Worm (Caenorhabditis elegans) whole organism, mixed stage, embryonic: ENCODE results near the gene ZK354.3.
"Not testable (repeated sequence)": the region's sequence is repeated elsewhere in the genome, so short reads cannot be mapped to it uniquely, and the experiment has no call there.

Source experiments
- M03D4.4 ChIP-seq: sonication (generic microtip); optimal IDR thresholded peaks from 2 replicates; lab custom pipeline; 2017; ENCODE audit warnings: mild to moderate bottlenecking, missing genetic modification characterization, missing compliant biosample characterization
- bed-3 ChIP-seq: fragments of 200-800 bp; sonication (Bioruptor generic); optimal IDR thresholded peaks from 3 replicates; lab custom pipeline; 2018; ENCODE audit warnings: mild to moderate bottlenecking, missing genetic modification characterization, moderate library complexity, missing compliant biosample characterization
- blmp-1 ChIP-seq: fragments of 150-350 bp; optimal IDR thresholded peaks from 2 replicates; lab custom pipeline; 2014; ENCODE audit warnings: missing biosample characterization, missing genetic modification characterization
- ceh-39 ChIP-seq: fragments of 150-350 bp; optimal IDR thresholded peaks from 2 replicates; lab custom pipeline; 2014; ENCODE audit warnings: missing biosample characterization, missing genetic modification characterization
- ceh-43 ChIP-seq: fragments of 200-800 bp; sonication (Bioruptor generic); optimal IDR thresholded peaks from 2 replicates; lab custom pipeline; 2018; ENCODE audit warnings: mild to moderate bottlenecking, missing genetic modification characterization, moderate library complexity, missing compliant biosample characterization
- ceh-83 ChIP-seq: fragments of 200-800 bp; sonication (Bioruptor generic); optimal IDR thresholded peaks from 2 replicates; lab custom pipeline; 2018; ENCODE audit warnings: mild to moderate bottlenecking, missing genetic modification characterization, missing compliant biosample characterization
- ces-1 ChIP-seq: fragments of 150-350 bp; optimal IDR thresholded peaks from 2 replicates; lab custom pipeline; 2014; ENCODE audit warnings: missing biosample characterization, missing genetic modification reagents, missing genetic modification characterization
- cnd-1 ChIP-seq: fragments of 200-800 bp; sonication (Bioruptor generic); optimal IDR thresholded peaks from 2 replicates; lab custom pipeline; 2018; ENCODE audit warnings: mild to moderate bottlenecking, missing genetic modification characterization, missing compliant biosample characterization
- drap-1 ChIP-seq: fragments of 200-800 bp; sonication (Bioruptor generic); optimal IDR thresholded peaks from 3 replicates; lab custom pipeline; 2018; ENCODE audit warnings: mild to moderate bottlenecking, missing genetic modification characterization, missing compliant biosample characterization
- elt-3 ChIP-seq: fragments of 150-350 bp; optimal IDR thresholded peaks from 2 replicates; lab custom pipeline; 2014; ENCODE audit warnings: missing biosample characterization, missing genetic modification characterization
- flh-1 ChIP-seq: fragments of 200-800 bp; sonication (Bioruptor generic); optimal IDR thresholded peaks from 2 replicates; lab custom pipeline; 2018; ENCODE audit warnings: mild to moderate bottlenecking, missing genetic modification characterization, moderate library complexity, missing compliant biosample characterization
- ham-2 ChIP-seq: fragments of 200-800 bp; sonication (Bioruptor generic); optimal IDR thresholded peaks from 2 replicates; lab custom pipeline; 2018; ENCODE audit warnings: mild to moderate bottlenecking, missing genetic modification characterization, missing compliant biosample characterization
- hlh-1 ChIP-seq: fragments of 150-350 bp; optimal IDR thresholded peaks from 2 replicates; lab custom pipeline; 2014; ENCODE audit warnings: missing biosample characterization, missing genetic modification reagents, missing genetic modification characterization
- lin-13 ChIP-seq: fragments of 150-350 bp; optimal IDR thresholded peaks from 2 replicates; lab custom pipeline; 2014; ENCODE audit warnings: missing biosample characterization, missing genetic modification characterization
- lin-32 ChIP-seq: fragments of 200-800 bp; sonication (Bioruptor generic); optimal IDR thresholded peaks from 2 replicates; lab custom pipeline; 2018; ENCODE audit warnings: mild to moderate bottlenecking, missing genetic modification characterization, missing compliant biosample characterization
- lsy-2 ChIP-seq: fragments of 150-350 bp; optimal IDR thresholded peaks from 2 replicates; lab custom pipeline; 2014; ENCODE audit warnings: missing biosample characterization, missing genetic modification characterization
- mab-5 ChIP-seq: fragments of 150-350 bp; optimal IDR thresholded peaks from 2 replicates; lab custom pipeline; 2014; ENCODE audit warnings: missing biosample characterization, missing genetic modification characterization
- mep-1 ChIP-seq: fragments of 150-350 bp; optimal IDR thresholded peaks from 2 replicates; lab custom pipeline; 2017; ENCODE audit warnings: missing biosample characterization, missing genetic modification reagents, missing genetic modification characterization, inconsistent platforms
- mls-2 ChIP-seq: sonication (generic microtip); optimal IDR thresholded peaks from 2 replicates; lab custom pipeline; 2016; ENCODE audit warnings: mild to moderate bottlenecking, missing genetic modification characterization, moderate library complexity, missing compliant biosample characterization
- nhr-12 ChIP-seq: fragments of 150-350 bp; optimal IDR thresholded peaks from 2 replicates; lab custom pipeline; 2014; ENCODE audit warnings: missing biosample characterization, missing genetic modification characterization
- nhr-2 ChIP-seq: fragments of 150-350 bp; optimal IDR thresholded peaks from 2 replicates; lab custom pipeline; 2014; ENCODE audit warnings: missing biosample characterization, missing genetic modification characterization
- nhr-237 ChIP-seq: fragments of 150-350 bp; optimal IDR thresholded peaks from 2 replicates; lab custom pipeline; 2014; ENCODE audit warnings: missing biosample characterization, missing genetic modification characterization
- nhr-28 ChIP-seq: fragments of 150-350 bp; optimal IDR thresholded peaks from 2 replicates; lab custom pipeline; 2014; ENCODE audit warnings: missing biosample characterization, missing genetic modification characterization
- pha-4 ChIP-seq: fragments of 150-350 bp; optimal IDR thresholded peaks from 2 replicates; lab custom pipeline; 2018; ENCODE audit warnings: missing biosample characterization, missing genetic modification reagents, missing genetic modification characterization
- sem-2 ChIP-seq: fragments of 200-800 bp; sonication (Bioruptor generic); optimal IDR thresholded peaks from 2 replicates; lab custom pipeline; 2018; ENCODE audit warnings: mild to moderate bottlenecking, missing genetic modification characterization, missing compliant biosample characterization
- snpc-4 ChIP-seq: fragments of 150-350 bp; optimal IDR thresholded peaks from 2 replicates; lab custom pipeline; 2014; ENCODE audit warnings: missing biosample characterization, missing genetic modification characterization
- sptf-1 ChIP-seq: sonication (generic microtip); optimal IDR thresholded peaks from 2 replicates; lab custom pipeline; 2017; ENCODE audit warnings: mild to moderate bottlenecking, missing genetic modification characterization, moderate library complexity, missing compliant biosample characterization
- tbx-8 ChIP-seq: fragments of 200-800 bp; sonication (Bioruptor generic); optimal IDR thresholded peaks from 2 replicates; lab custom pipeline; 2018; ENCODE audit warnings: mild to moderate bottlenecking, missing genetic modification characterization, moderate library complexity, missing compliant biosample characterization
- unc-120 ChIP-seq: sonication (generic microtip); optimal IDR thresholded peaks from 2 replicates; lab custom pipeline; 2017; ENCODE audit warnings: missing genetic modification characterization, missing compliant biosample characterization; ENCODE audit not compliant: poor library complexity, severe bottlenecking
- unc-39 ChIP-seq: fragments of 150-350 bp; optimal IDR thresholded peaks from 2 replicates; lab custom pipeline; 2014; ENCODE audit warnings: missing biosample characterization, missing genetic modification characterization
- unc-62 ChIP-seq: fragments of 150-350 bp; optimal IDR thresholded peaks from 2 replicates; lab custom pipeline; 2014; ENCODE audit warnings: missing biosample characterization, missing genetic modification reagents, missing genetic modification characterization
- zip-8 ChIP-seq: fragments of 150-350 bp; optimal IDR thresholded peaks from 2 replicates; lab custom pipeline; 2014; ENCODE audit warnings: missing biosample characterization, missing genetic modification characterization
- ztf-11 ChIP-seq: fragments of 150-350 bp; optimal IDR thresholded peaks from 2 replicates; lab custom pipeline; 2014; ENCODE audit warnings: missing biosample characterization, missing genetic modification characterization

Gene ZK354.3

DNA sequence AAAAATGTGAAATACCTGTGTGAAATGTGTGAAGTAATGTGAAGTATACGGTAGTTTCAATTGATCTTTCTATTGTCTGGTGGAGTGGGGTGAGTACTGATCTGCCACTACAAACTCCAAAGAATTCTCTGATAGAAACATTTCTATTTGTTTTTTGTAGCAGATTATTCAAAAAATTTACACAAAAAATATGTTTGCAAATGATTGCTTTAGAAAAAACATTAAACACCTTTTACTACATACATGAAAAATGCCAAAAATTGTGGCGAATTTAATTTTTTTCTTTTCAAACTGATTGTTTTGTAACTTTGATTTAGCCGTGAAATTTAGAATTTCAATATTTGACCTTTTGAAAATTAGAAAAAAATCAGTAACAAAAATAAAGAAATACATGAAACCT is at the start of gene ZK354.3:
TSS of gene ZK354.3 (plus strand) at position 301 of the 400 bp plus-strand sequence.
- no peak for TF ChIP-seq sem-2 (GFP tag; lab: Kevin White, UChicago)
- TF ChIP-seq ztf-11 = no peak
- TF ChIP-seq unc-39 = no peak
- no peak for TF ChIP-seq tbx-8
- no peak for TF ChIP-seq zip-8 (tag; lab: Kevin White, UChicago)
- no peak for TF ChIP-seq nhr-12 (tag; lab: Kevin White, UChicago)
- TF ChIP-seq elt-3 (tag; lab: Kevin White, UChicago) = no peak
- TF ChIP-seq unc-120 (tag; lab: Kevin White, UChicago) = no peak
- TF ChIP-seq bed-3 (GFP tag; lab: Kevin White, UChicago) = no peak
- no peak for TF ChIP-seq snpc-4 (tag; lab: Kevin White, UChicago)
- TF ChIP-seq lin-13 (tag; lab: Kevin White, UChicago) = no peak
- no peak for TF ChIP-seq flh-1 (GFP tag; lab: Kevin White, UChicago)
- no peak for TF ChIP-seq cnd-1 (tag; lab: Kevin White, UChicago)
- no peak for TF ChIP-seq pha-4 (tag; lab: Kevin White, UChicago)
- no peak for TF ChIP-seq unc-62
- no peak for TF ChIP-seq sptf-1 (tag; lab: Kevin White, UChicago)

DNA sequence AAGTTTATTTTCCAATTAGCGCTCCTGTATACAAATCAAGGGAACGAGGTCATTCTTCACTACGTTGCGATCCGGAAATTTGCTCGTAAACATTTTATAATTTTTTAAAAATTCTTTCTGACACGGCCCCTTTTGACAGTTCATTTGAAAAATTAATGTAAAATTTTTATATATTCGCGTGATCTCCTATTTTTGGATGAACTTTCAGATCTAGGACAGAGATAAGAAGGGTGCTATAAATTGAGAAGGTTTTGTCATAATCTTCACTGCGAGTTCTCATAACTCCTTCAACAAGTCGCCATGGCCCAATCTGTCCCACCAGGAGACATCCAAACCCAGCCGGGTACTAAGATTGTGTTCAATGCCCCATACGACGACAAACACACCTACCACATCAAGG is 49.6 kb upstream of the ZK354.3 start, which contains the start of gene msp-19:
TSS of gene msp-19 (plus strand) at position 301 of the 400 bp plus-strand sequence.
- not testable (repeated sequence) for TF ChIP-seq bed-3 (GFP tag; lab: Kevin White, UChicago); cnd-1 (tag; lab: Kevin White, UChicago); mep-1

DNA sequence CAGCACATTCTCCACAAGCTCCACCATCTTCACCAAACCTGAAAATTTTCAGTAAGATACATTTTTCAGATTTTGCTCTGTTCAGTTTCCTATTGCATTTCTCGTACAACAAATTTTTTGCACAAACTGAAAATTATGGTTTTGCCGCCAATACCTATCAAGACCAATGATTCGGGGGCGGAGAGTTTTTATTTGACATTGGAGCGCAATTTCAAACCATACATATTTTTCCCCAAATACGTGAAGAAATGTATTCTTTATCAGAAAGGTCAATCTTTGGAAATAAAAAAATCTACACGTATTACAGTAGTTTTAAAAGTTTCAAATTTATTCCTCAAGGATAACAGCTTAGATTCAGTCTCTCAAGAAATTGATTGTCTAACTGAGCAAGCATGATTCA is 43.4 kb upstream of the ZK354.3 start, which contains the start of gene F36H12.5:
TSS of gene F36H12.5 (plus strand) at position 301 of the 400 bp plus-strand sequence.
- no peak for TF ChIP-seq snpc-4 (tag; lab: Kevin White, UChicago)
- TF ChIP-seq unc-39 = no peak
- TF ChIP-seq ceh-43 = no peak
- TF ChIP-seq ceh-39 = no peak
- no peak for TF ChIP-seq unc-62
- TF ChIP-seq nhr-2 (tag; lab: Kevin White, UChicago) = no peak
- TF ChIP-seq lin-32 = no peak
- no peak for TF ChIP-seq pha-4 (tag; lab: Kevin White, UChicago)
- no peak for TF ChIP-seq mep-1
- no peak for TF ChIP-seq sptf-1 (tag; lab: Kevin White, UChicago)
- no peak for TF ChIP-seq sem-2 (GFP tag; lab: Kevin White, UChicago)
- no peak for TF ChIP-seq lsy-2
- TF ChIP-seq M03D4.4 (tag; lab: Kevin White, UChicago) = no peak
- TF ChIP-seq ham-2 (GFP tag; lab: Kevin White, UChicago) = no peak
- no peak for TF ChIP-seq nhr-237 (tag; lab: Kevin White, UChicago)
- TF ChIP-seq drap-1 (GFP tag; lab: Kevin White, UChicago) = no peak

DNA sequence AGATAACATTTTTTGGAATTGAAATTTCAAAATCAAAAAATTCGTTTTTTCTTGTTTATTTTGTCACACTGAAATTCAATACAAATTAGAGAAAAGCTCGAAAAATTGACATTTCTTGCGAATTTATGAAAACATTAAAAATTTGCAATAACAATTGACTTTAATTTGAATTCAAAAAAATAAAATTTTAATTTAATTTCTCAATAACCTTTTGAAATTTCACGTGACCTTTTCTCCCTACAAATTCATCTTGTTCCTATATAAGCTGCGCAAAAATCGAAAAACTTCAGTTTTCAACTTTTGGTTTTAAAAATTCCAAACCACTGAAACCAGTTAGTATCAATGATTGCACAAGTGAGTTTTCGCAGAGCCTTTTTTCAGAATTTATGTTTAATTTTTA is 41.0 kb upstream of the ZK354.3 start, which contains the start of gene F36H12.4:
TSS of gene F36H12.4 (plus strand) at position 301 of the 400 bp plus-strand sequence.
- TF ChIP-seq drap-1 (GFP tag; lab: Kevin White, UChicago) (no peak), sem-2 (GFP tag; lab: Kevin White, UChicago) (no peak), elt-3 (tag; lab: Kevin White, UChicago) (no peak), snpc-4 (tag; lab: Kevin White, UChicago) (no peak), ztf-11 (no peak), ceh-43 (no peak), unc-39 (no peak), zip-8 (tag; lab: Kevin White, UChicago) (no peak), nhr-237 (tag; lab: Kevin White, UChicago) (no peak), nhr-28 (no peak), tbx-8 (no peak), ces-1 (GFP tag; lab: Kevin White, UChicago) (no peak), sptf-1 (tag; lab: Kevin White, UChicago) (no peak), M03D4.4 (tag; lab: Kevin White, UChicago) (no peak), lin-13 (tag; lab: Kevin White, UChicago) (no peak)

DNA sequence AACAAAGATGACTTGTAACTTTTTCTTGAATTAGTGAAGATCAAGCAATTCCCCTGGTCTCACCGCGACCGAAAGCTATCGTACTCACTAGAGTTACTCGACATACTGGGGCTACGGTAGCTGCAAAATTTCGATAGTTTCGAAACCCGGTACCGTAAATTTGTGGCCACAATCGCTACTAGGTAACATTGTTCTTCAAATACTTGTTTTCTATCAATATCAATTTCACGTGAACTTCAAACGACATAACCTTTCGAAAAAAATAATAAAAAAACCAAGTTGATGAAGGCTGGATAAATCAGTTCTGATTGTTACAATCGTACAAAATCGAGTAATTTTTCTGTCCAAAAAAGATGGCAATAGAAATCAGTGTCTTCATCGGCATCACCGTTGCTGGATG is 37.3 kb upstream of the ZK354.3 start, which contains the start of gene F36H12.3:
TSS of gene F36H12.3 (plus strand) at position 301 of the 400 bp plus-strand sequence.
- TF ChIP-seq ces-1 (GFP tag; lab: Kevin White, UChicago) (no peak), mep-1 (no peak), sptf-1 (tag; lab: Kevin White, UChicago) (no peak), unc-62 (no peak), nhr-28 (no peak), bed-3 (GFP tag; lab: Kevin White, UChicago) (no peak), blmp-1 (tag; lab: Kevin White, UChicago) (no peak), ztf-11 (no peak), ceh-43 (no peak), elt-3 (tag; lab: Kevin White, UChicago) (no peak), tbx-8 (no peak), lin-32 (no peak), hlh-1 (tag; lab: Kevin White, UChicago) (no peak), ceh-83 (no peak), mls-2 (tag; lab: Kevin White, UChicago) (no peak), mab-5 (tag; lab: Kevin White, UChicago) (no peak)
